Worm (Caenorhabditis elegans) whole organism, L4 larva: ENCODE data around the gene C27A2.8.

Source experiments
- D1046.2 ChIP-seq: fragments of 200-800 bp; sonication (Bioruptor generic); IDR thresholded peaks from 2 replicates; pipeline ENCODE4 v1.3.6; 2022; ENCODE audit warnings: missing genetic modification characterization, missing compliant biosample characterization
- F10B5.3 ChIP-seq: sonication (generic microtip); optimal IDR thresholded peaks from 2 replicates; lab custom pipeline; 2016; ENCODE audit warnings: mild to moderate bottlenecking, missing genetic modification characterization, missing compliant biosample characterization
- F44E2.7 ChIP-seq: fragments of 200-800 bp; sonication (Bioruptor generic); IDR thresholded peaks from 2 replicates; pipeline ENCODE4 v2.1.2; 2022; ENCODE audit warnings: missing genetic modification characterization, missing compliant biosample characterization
- R02D3.7 ChIP-seq: fragments of 150-350 bp; sonication (generic microtip); optimal IDR thresholded peaks from 3 replicates; lab custom pipeline; 2014; ENCODE audit warnings: missing biosample characterization, missing genetic modification characterization
- T20F7.1 ChIP-seq: fragments of 200-800 bp; sonication (Bioruptor generic); optimal IDR thresholded peaks from 2 replicates; lab custom pipeline; 2018; ENCODE audit warnings: mild to moderate bottlenecking, missing genetic modification characterization, missing compliant biosample characterization
- T26A8.4 ChIP-seq: fragments of 200-800 bp; sonication (Bioruptor generic); IDR thresholded peaks from 2 replicates; pipeline ENCODE4 v1.3.6; 2022; ENCODE audit warnings: missing genetic modification characterization, missing compliant biosample characterization
- Y105C5A.15 ChIP-seq: fragments of 200-800 bp; sonication (Bioruptor generic); IDR thresholded peaks from 2 replicates; pipeline ENCODE4 v1.3.6; 2022; ENCODE audit warnings: missing genetic modification characterization, missing compliant biosample characterization
- Y48G9A.11 ChIP-seq: fragments of 200-800 bp; sonication (Bioruptor generic); IDR thresholded peaks from 2 replicates; pipeline ENCODE4 v1.3.6; 2022; ENCODE audit warnings: missing genetic modification reagents, missing genetic modification characterization, missing compliant biosample characterization
- Y5F2A.4 ChIP-seq: fragments of 200-800 bp; sonication (Bioruptor generic); optimal IDR thresholded peaks from 2 replicates; lab custom pipeline; 2018; ENCODE audit warnings: mild to moderate bottlenecking, missing genetic modification characterization, missing compliant biosample characterization
- Y75B8A.6 ChIP-seq: fragments of 200-800 bp; sonication (Bioruptor generic); IDR thresholded peaks from 2 replicates; pipeline ENCODE4 v1.3.6; 2022; ENCODE audit warnings: missing genetic modification reagents, missing genetic modification characterization, missing compliant biosample characterization
- ZK337.2 ChIP-seq: fragments of 200-800 bp; sonication (Bioruptor generic); IDR thresholded peaks from 2 replicates; pipeline ENCODE4 v1.3.6; 2022; ENCODE audit warnings: missing genetic modification reagents, missing genetic modification characterization, missing compliant biosample characterization
- ZK546.5 ChIP-seq, 2 experiments: sonication (generic microtip); optimal IDR thresholded peaks; 2 replicates each; lab custom pipeline; 2017; ENCODE audit warnings: missing biosample characterization in 2 of 2, missing genetic modification characterization in 2 of 2
- aha-1 ChIP-seq: fragments of 150-350 bp; peaks from one replicate; lab custom pipeline; 2014; ENCODE audit warnings: missing biosample characterization, missing genetic modification characterization
- ama-1 ChIP-seq: fragments of 150-350 bp; optimal IDR thresholded peaks from 2 replicates; lab custom pipeline; 2014; ENCODE audit warnings: inconsistent platforms, mixed read lengths
- ceh-44 ChIP-seq: fragments of 200-800 bp; sonication (Bioruptor generic); IDR thresholded peaks from 2 replicates; pipeline ENCODE4 v1.3.6; 2022; ENCODE audit warnings: missing genetic modification reagents, missing genetic modification characterization, missing compliant biosample characterization
- ceh-62 ChIP-seq: sonication (generic microtip); optimal IDR thresholded peaks from 2 replicates; lab custom pipeline; 2017; ENCODE audit warnings: missing biosample characterization, missing genetic modification characterization
- ces-1 ChIP-seq: fragments of 150-350 bp; sonication (generic microtip); optimal IDR thresholded peaks from 4 replicates; lab custom pipeline; 2014; ENCODE audit warnings: missing biosample characterization, missing genetic modification reagents, missing genetic modification characterization
- daf-16 ChIP-seq, 3 experiments: sonication (generic microtip); optimal IDR thresholded peaks; 2 replicates each; lab custom pipeline; 2016 to 2017; ENCODE audit warnings: missing genetic modification characterization in 3 of 3, missing genetic modification reagents in 3 of 3, mild to moderate bottlenecking in 2 of 3, missing compliant biosample characterization in 2 of 3, missing biosample characterization in 1 of 3, moderate library complexity in 1 of 3
- daf-8 ChIP-seq: fragments of 200-800 bp; sonication (Bioruptor generic); IDR thresholded peaks from 2 replicates; pipeline ENCODE4 v1.3.6; 2022; ENCODE audit warnings: missing genetic modification characterization, missing compliant biosample characterization
- duxl-1 ChIP-seq: sonication (generic microtip); optimal IDR thresholded peaks from 2 replicates; lab custom pipeline; 2016; ENCODE audit warnings: mild to moderate bottlenecking, missing genetic modification characterization, moderate library complexity, missing compliant biosample characterization; ENCODE audit not compliant: poor library complexity
- egl-43 ChIP-seq: fragments of 200-800 bp; sonication (Bioruptor generic); IDR thresholded peaks from 2 replicates; pipeline ENCODE4 v1.3.6; 2022; ENCODE audit warnings: missing genetic modification reagents, missing genetic modification characterization, missing compliant biosample characterization
- fkh-10 ChIP-seq: fragments of 150-350 bp; optimal IDR thresholded peaks from 2 replicates; lab custom pipeline; 2014; ENCODE audit warnings: missing biosample characterization, missing genetic modification reagents, missing genetic modification characterization
- gei-8 ChIP-seq: fragments of 200-800 bp; sonication (Bioruptor generic); optimal IDR thresholded peaks from 2 replicates; lab custom pipeline; 2018; ENCODE audit warnings: mild to moderate bottlenecking, missing genetic modification characterization, missing compliant biosample characterization
- hif-1 ChIP-seq, 2 experiments: sonication (generic microtip); optimal IDR thresholded peaks; 2 replicates each; lab custom pipeline; 2016 to 2017; ENCODE audit warnings: missing compliant biosample characterization in 2 of 2, missing genetic modification characterization in 2 of 2, missing genetic modification reagents in 2 of 2, missing genotype in 2 of 2, mild to moderate bottlenecking in 1 of 2
- jun-1 ChIP-seq: fragments of 150-350 bp; optimal IDR thresholded peaks from 2 replicates; lab custom pipeline; 2014; ENCODE audit warnings: missing biosample characterization, missing genetic modification reagents, missing genetic modification characterization
- lim-7 ChIP-seq: fragments of 200-800 bp; sonication (Bioruptor generic); IDR thresholded peaks from 2 replicates; pipeline ENCODE4 v1.3.6; 2022; ENCODE audit warnings: missing genetic modification characterization, missing compliant biosample characterization
- lin-1 ChIP-seq: fragments of 200-800 bp; sonication (Bioruptor generic); IDR thresholded peaks from 2 replicates; pipeline ENCODE4 v1.3.6; 2022; ENCODE audit warnings: missing genetic modification reagents, missing genetic modification characterization, missing compliant biosample characterization
- lin-15B ChIP-seq: fragments of 150-350 bp; sonication (generic microtip); optimal IDR thresholded peaks from 3 replicates; lab custom pipeline; 2014; ENCODE audit warnings: missing biosample characterization, missing genetic modification characterization
- lin-29 ChIP-seq: fragments of 200-800 bp; sonication (Bioruptor generic); IDR thresholded peaks from 2 replicates; pipeline ENCODE4 v1.3.6; 2022; ENCODE audit warnings: missing genetic modification reagents, missing genetic modification characterization, missing compliant biosample characterization
- lin-39 ChIP-seq: fragments of 150-350 bp; optimal IDR thresholded peaks from 2 replicates; lab custom pipeline; 2014; ENCODE audit warnings: missing biosample characterization, missing genetic modification reagents, missing genetic modification characterization
- madf-9 ChIP-seq: fragments of 200-800 bp; sonication (Bioruptor generic); conservative IDR thresholded peaks from 2 replicates; pipeline ENCODE4 v1.3.6; 2022; ENCODE audit warnings: missing genetic modification reagents, missing genetic modification characterization, missing compliant biosample characterization
- mes-2 ChIP-seq: sonication (generic microtip); optimal IDR thresholded peaks from 2 replicates; lab custom pipeline; 2016; ENCODE audit warnings: missing genotype, mild to moderate bottlenecking, missing genetic modification characterization, missing compliant biosample characterization; ENCODE audit not compliant: poor library complexity, severe bottlenecking
- mxl-3 ChIP-seq: fragments of 200-800 bp; sonication (Bioruptor generic); optimal IDR thresholded peaks from 2 replicates; lab custom pipeline; 2018; ENCODE audit warnings: mild to moderate bottlenecking, missing genetic modification characterization, missing compliant biosample characterization
- nhr-102 ChIP-seq: sonication (generic microtip); optimal IDR thresholded peaks from 2 replicates; lab custom pipeline; 2016; ENCODE audit warnings: mild to moderate bottlenecking, missing genetic modification characterization, moderate library complexity, missing compliant biosample characterization
- nhr-237 ChIP-seq: sonication (generic microtip); optimal IDR thresholded peaks from 2 replicates; lab custom pipeline; 2017; ENCODE audit warnings: missing biosample characterization, missing genetic modification characterization
- nhr-25 ChIP-seq: sonication (generic microtip); optimal IDR thresholded peaks from 2 replicates; lab custom pipeline; 2017; ENCODE audit warnings: missing genetic modification characterization, mild to moderate bottlenecking, missing compliant biosample characterization, antibody characterized with exemption, moderate library complexity, borderline replicate concordance; ENCODE audit not compliant: insufficient read depth
- nhr-42 ChIP-seq: fragments of 200-800 bp; sonication (Bioruptor generic); IDR thresholded peaks from 2 replicates; pipeline ENCODE4 v1.3.6; 2022; ENCODE audit warnings: missing genetic modification characterization, missing compliant biosample characterization
- nhr-6 ChIP-seq: fragments of 150-350 bp; optimal IDR thresholded peaks from 2 replicates; lab custom pipeline; 2014; ENCODE audit warnings: missing biosample characterization, missing genetic modification characterization
- nhr-77 ChIP-seq: fragments of 150-350 bp; optimal IDR thresholded peaks from 2 replicates; lab custom pipeline; 2014; ENCODE audit warnings: missing biosample characterization, missing genetic modification characterization
- pha-4 ChIP-seq, 2 experiments: fragments of 150-350 bp in 1 of 2; fragments of 200-800 bp in 1 of 2; sonication (Bioruptor generic) in 1 of 2; IDR thresholded peaks in 1 of 2; optimal IDR thresholded peaks in 1 of 2; 2 replicates each; pipeline versions ENCODE4 v1.3.6 to Lab custom; 2014 to 2022; ENCODE audit warnings: missing genetic modification characterization in 2 of 2, missing genetic modification reagents in 2 of 2, missing biosample characterization in 1 of 2, missing compliant biosample characterization in 1 of 2
- php-3 ChIP-seq: fragments of 200-800 bp; sonication (Bioruptor generic); IDR thresholded peaks from 2 replicates; pipeline ENCODE4 v1.3.6; 2022; ENCODE audit warnings: missing genetic modification reagents, missing genetic modification characterization, missing compliant biosample characterization
- rbr-2 ChIP-seq: sonication (generic microtip); optimal IDR thresholded peaks from 2 replicates; lab custom pipeline; 2016; ENCODE audit warnings: missing genotype, missing genetic modification characterization, missing compliant biosample characterization
- saeg-2 ChIP-seq: fragments of 200-800 bp; sonication (Bioruptor generic); IDR thresholded peaks from 2 replicates; pipeline ENCODE4 v1.3.6; 2022; ENCODE audit warnings: missing genetic modification reagents, missing genetic modification characterization, missing compliant biosample characterization
- skn-1 ChIP-seq: fragments of 150-350 bp; optimal IDR thresholded peaks from 2 replicates; lab custom pipeline; 2014; ENCODE audit warnings: missing biosample characterization, missing genetic modification characterization
- spr-1 ChIP-seq: sonication (generic microtip); optimal IDR thresholded peaks from 2 replicates; lab custom pipeline; 2016; ENCODE audit warnings: mild to moderate bottlenecking, missing genetic modification characterization, missing compliant biosample characterization
- unc-62 ChIP-seq, 3 experiments: fragments of 150-350 bp in 1 of 3; sonication (generic microtip); optimal IDR thresholded peaks in 2 of 3; peaks in 1 of 3; 1 replicate in 1 of 3; 2 replicates in 2 of 3; lab custom pipeline; 2014 to 2017; ENCODE audit warnings: missing biosample characterization in 3 of 3, missing genetic modification characterization in 3 of 3, missing genetic modification reagents in 3 of 3, missing genotype in 1 of 3
- vab-7 ChIP-seq: fragments of 200-800 bp; sonication (Bioruptor generic); IDR thresholded peaks from 2 replicates; pipeline ENCODE4 v1.3.6; 2022; ENCODE audit warnings: missing genetic modification reagents, missing genetic modification characterization, missing compliant biosample characterization
- zfp-2 ChIP-seq: sonication (generic microtip); optimal IDR thresholded peaks from 2 replicates; lab custom pipeline; 2016; ENCODE audit warnings: mild to moderate bottlenecking, missing genetic modification characterization, missing compliant biosample characterization
- ztf-11 ChIP-seq: fragments of 150-350 bp; optimal IDR thresholded peaks from 2 replicates; lab custom pipeline; 2014; ENCODE audit warnings: missing biosample characterization, missing genetic modification characterization

C27A2.8 gene

ce11 chrII:5032669-5033068 lies 35.2 kb downstream of the C27A2.8 start (continued):
- no peak for TF ChIP-seq lin-39 (tag; lab: Kevin White, UChicago)
- peak; percentile 75 for TF ChIP-seq spr-1 (tag; lab: Kevin White, UChicago)
- peak; percentile 19 for TF ChIP-seq zfp-2 (tag; lab: Kevin White, UChicago)
- no peak for TF ChIP-seq ceh-62 (tag; lab: Kevin White, UChicago)
- TF ChIP-seq vab-7 (GFP tag; lab: Robert Waterston, UW), result peak; percentile 86
- TF ChIP-seq ztf-11 (tag; lab: Kevin White, UChicago), result no peak
- TF ChIP-seq nhr-77 (tag; lab: Kevin White, UChicago), result peak; percentile 71
- TF ChIP-seq jun-1, result peak; percentile 65
- 0 out of 2 replicates have a peak, but pooled peaks have one; percentile 44 for TF ChIP-seq php-3
- TF ChIP-seq Y105C5A.15 (GFP tag; lab: Robert Waterston, UW), result peak; percentile 86; the same call in 1 of the 2 replicates
- peak in 1 of 2 experiments; percentile 80 for TF ChIP-seq unc-62 (GFP tag; optimal IDR thresholded peaks at IDR 0.05 in 1 of 2; lab: Kevin White, UChicago)
- no peak for TF ChIP-seq unc-62 (tag; optimal IDR thresholded peaks at IDR 0.05; lab: Kevin White, UChicago)
- TF ChIP-seq Y48G9A.11, result peak; percentile 76
- TF ChIP-seq aha-1 (tag; lab: Kevin White, UChicago), result peak; percentile 98
- TF ChIP-seq egl-43, result peak; percentile 94
- peak; percentile 87 for TF ChIP-seq nhr-42
- peak; percentile 46 for TF ChIP-seq rbr-2 (tag; lab: Kevin White, UChicago)
- TF ChIP-seq nhr-237 (tag; lab: Kevin White, UChicago), result no peak
- peak; percentile 60 for TF ChIP-seq nhr-6 (tag; lab: Kevin White, UChicago)
- TF ChIP-seq lin-1 (GFP tag; lab: Robert Waterston, UW), result peak; percentile 70; the same call in 1 of the 2 replicates
- peak; percentile 81; the same call in 1 of the 2 replicates for TF ChIP-seq Y75B8A.6 (GFP tag; lab: Robert Waterston, UW)
- peak; percentile 70 for TF ChIP-seq nhr-25 (tag; lab: Kevin White, UChicago)
- TF ChIP-seq duxl-1, result peak; percentile 78
- peak; percentile 94 for TF ChIP-seq lim-7 (GFP tag; lab: Robert Waterston, UW)
- peak; percentile 17 to 59 for TF ChIP-seq hif-1 (tag; optimal IDR thresholded peaks at IDR 0.05; lab: Kevin White, UChicago)
- peak; percentile 16 for TF ChIP-seq T20F7.1 (GFP tag; lab: Kevin White, UChicago)
- TF ChIP-seq ZK546.5 (tag; optimal IDR thresholded peaks at IDR 0.05; lab: Kevin White, UChicago), result no peak
- peak; percentile 68 for TF ChIP-seq gei-8 (GFP tag; lab: Kevin White, UChicago)
- TF ChIP-seq daf-16 (GFP tag; optimal IDR thresholded peaks at IDR 0.05; lab: Kevin White, UChicago), result peak in 1 of 2 experiments; percentile 75
- TF ChIP-seq daf-16 (tag; optimal IDR thresholded peaks at IDR 0.05; lab: Kevin White, UChicago), result peak; percentile 70
- no peak for TF ChIP-seq lin-15B (tag; lab: Kevin White, UChicago)
- no peak for TF ChIP-seq ZK337.2 (GFP tag; lab: Robert Waterston, UW)
- TF ChIP-seq ces-1 (GFP tag; lab: Kevin White, UChicago), result no peak
- no peak for TF ChIP-seq ama-1 (lab: Kevin White, UChicago)
- TF ChIP-seq D1046.2 (GFP tag; lab: Robert Waterston, UW), result peak; percentile 78
- TF ChIP-seq F44E2.7 (GFP tag; lab: Robert Waterston, UW), result 0 out of 2 replicates have a peak, but pooled peaks have one; percentile 50
- TF ChIP-seq saeg-2 (GFP tag; lab: Robert Waterston, UW), result 0 out of 2 replicates have a peak, but pooled peaks have one; percentile 48
- no peak for TF ChIP-seq skn-1
- TF ChIP-seq Y5F2A.4 (GFP tag; lab: Kevin White, UChicago), result peak; percentile 80
- TF ChIP-seq mes-2 (tag; lab: Kevin White, UChicago), result peak; percentile 74
- TF ChIP-seq R02D3.7 (tag; lab: Kevin White, UChicago), result no peak
- peak; percentile 59 for TF ChIP-seq mxl-3
- peak; percentile 54 for TF ChIP-seq nhr-102 (tag; lab: Kevin White, UChicago)
- peak; percentile 84 for TF ChIP-seq T26A8.4
- TF ChIP-seq pha-4 (GFP tag; IDR thresholded peaks at IDR 0.05; lab: Robert Waterston, UW), result peak; percentile 93
- TF ChIP-seq pha-4 (tag; optimal IDR thresholded peaks at IDR 0.05; lab: Kevin White, UChicago), result no peak
- TF ChIP-seq ceh-44, result peak; percentile 59; the same call in 1 of the 2 replicates
- TF ChIP-seq F10B5.3, result peak; percentile 25
- no peak for TF ChIP-seq fkh-10 (GFP tag; lab: Kevin White, UChicago)
- 0 out of 2 replicates have a peak, but pooled peaks have one; percentile 21 for TF ChIP-seq daf-8 (GFP tag; lab: Robert Waterston, UW)
- peak; percentile 74 for TF ChIP-seq madf-9
- TF ChIP-seq lin-29 (GFP tag; lab: Robert Waterston, UW), result no peak
